Worm (Caenorhabditis elegans): ENCODE results near the gene R155.3.

- no peak for TF ChIP-seq egl-27 (tag; optimal IDR thresholded peaks at IDR 0.05)
- no peak for TF ChIP-seq lin-39 (tag; optimal IDR thresholded peaks at IDR 0.05)
- TF ChIP-seq nhr-12 (tag; optimal IDR thresholded peaks at IDR 0.05) = no peak
- no peak for TF ChIP-seq nhr-77 (tag; optimal IDR thresholded peaks at IDR 0.05)
- TF ChIP-seq nhr-237 (tag; optimal IDR thresholded peaks at IDR 0.05) = no peak
These were observed 54.0 kb downstream of the R155.3 start for ce11 chrIII:1922516-1922915.

Data from whole organism, L2 larva.